Worm (Caenorhabditis elegans): Measurements from ENCODE around the gene flp-6.

Gene flp-6

DNA sequence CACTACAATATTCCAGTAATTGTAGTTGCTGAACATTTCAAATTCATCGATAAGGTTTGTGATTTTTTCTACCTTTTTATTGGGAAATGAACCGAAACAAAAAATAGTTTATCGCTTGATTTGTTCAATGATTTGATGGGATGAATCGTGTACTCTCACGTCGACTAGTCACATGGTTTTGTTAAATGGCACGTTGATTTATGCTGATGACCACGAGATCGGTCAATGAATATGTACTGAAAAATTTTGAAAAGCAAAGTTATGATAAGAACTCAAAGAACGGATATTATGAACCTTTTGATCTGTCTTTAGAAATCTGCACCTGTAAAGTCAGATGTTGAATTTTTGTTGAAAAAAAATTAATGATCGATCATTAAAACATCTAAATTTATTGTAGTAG, 44.5 kb downstream of the flp-6 start (continued):
- TF ChIP-seq lin-29 (GFP tag; IDR thresholded peaks at IDR 0.05) = no peak

DNA sequence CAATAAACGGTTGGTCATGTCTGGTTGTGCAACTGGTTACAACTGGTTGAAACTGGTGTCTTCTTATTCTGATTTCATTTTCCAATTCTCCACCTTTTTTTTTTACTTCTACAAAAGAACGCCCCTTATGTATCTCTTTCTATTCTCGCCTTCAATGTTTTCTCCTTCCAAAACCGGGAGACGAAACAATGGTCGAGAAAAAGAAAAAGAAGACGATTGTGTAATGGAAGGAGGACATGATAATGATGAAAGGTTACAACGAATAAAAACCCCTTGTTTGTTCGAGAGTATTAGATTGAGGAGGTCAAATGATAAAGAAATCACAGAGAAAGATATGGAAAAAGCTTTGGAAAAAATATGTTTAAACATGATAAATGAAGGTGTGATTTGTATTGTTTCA, 47.1 kb downstream of the flp-6 start, which contains the start of gene C50F4.8:
C50F4.8 (minus strand) TSS at position 28 of the 400 bp plus-strand sequence.
- TF ChIP-seq unc-62 (GFP tag; optimal IDR thresholded peaks at IDR 0.05 in 1 of 2) (peak in 1 of 2 experiments; percentile 35), unc-62 (tag; optimal IDR thresholded peaks at IDR 0.05) (no peak), nhr-28 (tag; optimal IDR thresholded peaks at IDR 0.05) (peak; percentile 39), nhr-6 (tag; optimal IDR thresholded peaks at IDR 0.05) (no peak), R02D3.7 (tag; optimal IDR thresholded peaks at IDR 0.05) (no peak), F26F4.8 (GFP tag; conservative IDR thresholded peaks at IDR 0.05) (no peak), dve-1 (tag; optimal IDR thresholded peaks at IDR 0.05; ENCODE audit: insufficient read depth) (peak; percentile 24), dpl-1 (GFP tag; optimal IDR thresholded peaks at IDR 0.05) (no peak), daf-8 (GFP tag; IDR thresholded peaks at IDR 0.05) (no peak), ces-1 (GFP tag; optimal IDR thresholded peaks at IDR 0.05) (no peak), tra-1 (GFP tag; IDR thresholded peaks at IDR 0.05) (no peak), mdt-29 (GFP tag; IDR thresholded peaks at IDR 0.05) (no peak)

DNA sequence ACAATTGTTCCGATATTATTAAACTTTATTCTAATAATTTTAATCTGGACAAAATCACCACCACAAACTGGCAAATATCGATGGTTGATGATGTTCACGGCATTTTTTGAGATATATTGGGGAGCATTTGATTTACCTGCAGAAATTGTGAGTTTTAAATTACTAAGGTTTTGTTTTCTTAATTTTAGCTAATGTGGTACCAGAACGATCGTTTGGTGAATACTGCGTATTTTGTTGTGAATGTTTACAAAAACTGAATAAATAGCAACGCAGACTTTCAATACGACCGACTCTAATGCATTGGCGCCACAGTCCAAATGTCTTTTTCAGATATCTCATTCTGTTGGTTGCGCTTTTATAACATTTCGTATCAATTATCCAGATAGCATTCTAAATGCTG, 49.9 kb downstream of the flp-6 start:
- TF ChIP-seq daf-19 (GFP tag; conservative IDR thresholded peaks at IDR 0.05) (no peak), unc-62 (GFP tag; optimal IDR thresholded peaks at IDR 0.05 in 1 of 2) (peak in 1 of 2 experiments; percentile 62), unc-62 (tag; optimal IDR thresholded peaks at IDR 0.05) (no peak), aha-1 (tag) (peak; percentile 46)
